Fruit fly (Drosophila melanogaster): ENCODE measurements around the gene Hcs.

The Hcs gene

DNA sequence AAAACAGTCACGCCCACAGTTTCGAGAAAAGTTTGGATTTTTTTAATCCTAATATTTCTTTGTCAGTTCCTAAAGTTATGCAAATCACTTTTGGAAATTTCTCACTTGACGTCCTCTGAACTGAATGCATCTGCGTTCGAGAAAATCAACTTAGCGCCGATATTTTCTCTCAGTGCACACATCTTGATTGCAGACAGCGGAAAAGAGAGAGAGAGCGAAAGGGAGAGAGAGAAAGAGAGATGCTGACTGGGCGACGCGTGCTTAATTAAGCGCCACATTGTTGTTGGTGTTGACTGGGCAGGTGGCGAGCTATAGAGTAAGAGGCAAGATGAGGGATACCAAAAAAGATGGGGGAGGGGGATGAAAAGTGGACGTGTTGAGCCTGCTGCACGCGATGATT lies 43.9 kb downstream of the Hcs start (continued):
- TF ChIP-seq HLH4C (GFP tag; IDR thresholded peaks at IDR 0.05; ENCODE audit: partially characterized antibody) (no peak), zfh2 (GFP tag; optimal IDR thresholded peaks at IDR 0.05) (peak; percentile 36), sug (tag; optimal IDR thresholded peaks at IDR 0.05) (no peak), CG30403 (GFP tag; optimal IDR thresholded peaks at IDR 0.05) (peak; percentile 58), vfl (GFP tag; optimal IDR thresholded peaks at IDR 0.05) (peak; percentile 20), danr (GFP tag; IDR thresholded peaks at IDR 0.05) (no peak), CG4707 (GFP tag; optimal IDR thresholded peaks at IDR 0.05) (peak; percentile 2), CrebB (tag; optimal IDR thresholded peaks at IDR 0.05) (no peak), CG6765 (GFP tag; optimal IDR thresholded peaks at IDR 0.05) (no peak), CG8765 (GFP tag; IDR thresholded peaks at IDR 0.05) (no peak), CG7271 (tag; optimal IDR thresholded peaks at IDR 0.05) (no peak), chm (GFP tag; IDR thresholded peaks at IDR 0.05) (peak; percentile 74), MBD-R2 (GFP tag; IDR thresholded peaks at IDR 0.05) (no peak), CG13624 (GFP tag; optimal IDR thresholded peaks at IDR 0.05) (peak; percentile 34), ftz-f1 (GFP tag; optimal IDR thresholded peaks at IDR 0.05) (no peak), Spps (tag; optimal IDR thresholded peaks at IDR 0.05) (peak; percentile 17), Antp (GFP tag; optimal IDR thresholded peaks at IDR 0.05) (peak; percentile 71), Scr (GFP tag; IDR thresholded peaks at IDR 0.05; ENCODE audit: partially characterized antibody) (no peak), Adf1 (GFP tag; IDR thresholded peaks at IDR 0.05) (no peak), CG4617 (GFP tag; optimal IDR thresholded peaks at IDR 0.05; ENCODE audit: borderline replicate concordance) (no peak), CG12155 (GFP tag; optimal IDR thresholded peaks at IDR 0.05) (peak; percentile 27), CG34376 (GFP tag; optimal IDR thresholded peaks at IDR 0.05) (no peak), Myb (GFP tag; optimal IDR thresholded peaks at IDR 0.05) (peak; percentile 26), CG9215 (GFP tag; IDR thresholded peaks at IDR 0.05) (no peak; the same call in 1 of the 2 replicates), croc (GFP tag; conservative IDR thresholded peaks at IDR 0.05) (no peak; the same call in 2 of the 3 replicates), CG17612 (GFP tag; IDR thresholded peaks at IDR 0.05) (no peak), CG9817 (tag; optimal IDR thresholded peaks at IDR 0.05) (no peak), pum (GFP tag; optimal IDR thresholded peaks at IDR 0.05) (peak; percentile 54), ham (GFP tag; IDR thresholded peaks at IDR 0.05) (no peak), insv (GFP tag; optimal IDR thresholded peaks at IDR 0.05) (no peak), CG16779 (GFP tag; IDR thresholded peaks at IDR 0.05) (no peak), MTF-1 (GFP tag; optimal IDR thresholded peaks at IDR 0.05; ENCODE audit: borderline replicate concordance) (peak; percentile 35), CG4854 (GFP tag; optimal IDR thresholded peaks at IDR 0.05) (no peak), Aef1 (GFP tag; IDR thresholded peaks at IDR 0.05) (no peak; the same call in 2 of the 3 replicates), sob (GFP tag; IDR thresholded peaks at IDR 0.05) (no peak), gsb-n (tag; optimal IDR thresholded peaks at IDR 0.05) (peak; percentile 48), kah (GFP tag; optimal IDR thresholded peaks at IDR 0.05) (peak; percentile 21), CG3407 (GFP tag; optimal IDR thresholded peaks at IDR 0.05) (peak; percentile 35), CG34422 (GFP tag; IDR thresholded peaks at IDR 0.05) (peak; percentile 51; the same call in 1 of the 3 replicates), CG33213 (GFP tag; optimal IDR thresholded peaks at IDR 0.05) (no peak), Lpt (GFP tag; optimal IDR thresholded peaks at IDR 0.05) (no peak), sima (GFP tag; optimal IDR thresholded peaks at IDR 0.05) (no peak), CG18764 (GFP tag; optimal IDR thresholded peaks at IDR 0.05) (peak; percentile 18), CG4424 (GFP tag; optimal IDR thresholded peaks at IDR 0.05) (peak; percentile 61), psq (GFP tag; optimal IDR thresholded peaks at IDR 0.05) (no peak), dysf (GFP tag; IDR thresholded peaks at IDR 0.05) (peak; percentile 60; the same call in 2 of the 3 replicates), zf30C (GFP tag; optimal IDR thresholded peaks at IDR 0.05) (peak; percentile 69), unpg (GFP tag; optimal IDR thresholded peaks at IDR 0.05) (peak; percentile 66), CG12071 (GFP tag; optimal IDR thresholded peaks at IDR 0.05) (peak; percentile 47), D (optimal IDR thresholded peaks at IDR 0.05) (no peak), D (GFP tag; optimal IDR thresholded peaks at IDR 0.05) (peak; percentile 60), PHDP (tag; optimal IDR thresholded peaks at IDR 0.05) (peak; percentile 31)

Data from whole organism, embryonic.